Worm (Caenorhabditis elegans) whole organism, L4 larva: ENCODE results near the gene rsef-1.
A peak's percentile ranks its signal among the peaks of the same experiment; 100 is the strongest.

Experiments
- F37D6.2 ChIP-seq: sonication (generic microtip); optimal IDR thresholded peaks from 2 replicates; lab custom pipeline; 2016; ENCODE audit warnings: mild to moderate bottlenecking, missing genetic modification characterization, missing compliant biosample characterization
- T20F7.1 ChIP-seq: fragments of 200-800 bp; sonication (Bioruptor generic); optimal IDR thresholded peaks from 2 replicates; lab custom pipeline; 2018; ENCODE audit warnings: mild to moderate bottlenecking, missing genetic modification characterization, missing compliant biosample characterization
- T26A8.4 ChIP-seq: fragments of 200-800 bp; sonication (Bioruptor generic); IDR thresholded peaks from 2 replicates; pipeline ENCODE4 v1.3.6; 2022; ENCODE audit warnings: missing genetic modification characterization, missing compliant biosample characterization
- Y105C5A.15 ChIP-seq: fragments of 200-800 bp; sonication (Bioruptor generic); IDR thresholded peaks from 2 replicates; pipeline ENCODE4 v1.3.6; 2022; ENCODE audit warnings: missing genetic modification characterization, missing compliant biosample characterization
- Y5F2A.4 ChIP-seq: fragments of 200-800 bp; sonication (Bioruptor generic); optimal IDR thresholded peaks from 2 replicates; lab custom pipeline; 2018; ENCODE audit warnings: mild to moderate bottlenecking, missing genetic modification characterization, missing compliant biosample characterization
- Y75B8A.6 ChIP-seq: fragments of 200-800 bp; sonication (Bioruptor generic); IDR thresholded peaks from 2 replicates; pipeline ENCODE4 v1.3.6; 2022; ENCODE audit warnings: missing genetic modification reagents, missing genetic modification characterization, missing compliant biosample characterization
- ama-1 ChIP-seq: fragments of 150-350 bp; optimal IDR thresholded peaks from 2 replicates; lab custom pipeline; 2014; ENCODE audit warnings: inconsistent platforms, mixed read lengths
- attf-4 ChIP-seq: sonication (generic microtip); optimal IDR thresholded peaks from 3 replicates; lab custom pipeline; 2017; ENCODE audit warnings: missing biosample characterization, missing genetic modification characterization
- ceh-62 ChIP-seq: sonication (generic microtip); optimal IDR thresholded peaks from 2 replicates; lab custom pipeline; 2017; ENCODE audit warnings: missing biosample characterization, missing genetic modification characterization
- ceh-82 ChIP-seq: sonication (generic microtip); optimal IDR thresholded peaks from 2 replicates; lab custom pipeline; 2017; ENCODE audit warnings: missing biosample characterization, missing genetic modification characterization
- ces-1 ChIP-seq: fragments of 150-350 bp; sonication (generic microtip); optimal IDR thresholded peaks from 4 replicates; lab custom pipeline; 2014; ENCODE audit warnings: missing biosample characterization, missing genetic modification reagents, missing genetic modification characterization
- cey-2 ChIP-seq: sonication (generic microtip); optimal IDR thresholded peaks from 3 replicates; lab custom pipeline; 2017; ENCODE audit warnings: missing genetic modification characterization, mild to moderate bottlenecking, missing compliant biosample characterization, antibody characterized with exemption, borderline replicate concordance; ENCODE audit not compliant: insufficient read depth
- daf-12 ChIP-seq: fragments of 150-350 bp; optimal IDR thresholded peaks from 2 replicates; lab custom pipeline; 2014; ENCODE audit warnings: missing biosample characterization, missing genetic modification reagents, missing genetic modification characterization
- daf-16 ChIP-seq, 3 experiments: sonication (generic microtip); optimal IDR thresholded peaks; 2 replicates each; lab custom pipeline; 2016 to 2017; ENCODE audit warnings: missing genetic modification characterization in 3 of 3, missing genetic modification reagents in 3 of 3, mild to moderate bottlenecking in 2 of 3, missing compliant biosample characterization in 2 of 3, missing biosample characterization in 1 of 3, moderate library complexity in 1 of 3
- daf-19 ChIP-seq: fragments of 200-800 bp; sonication (Bioruptor generic); conservative IDR thresholded peaks from 2 replicates; pipeline ENCODE4 v1.3.6; 2022; ENCODE audit warnings: missing genetic modification characterization, missing compliant biosample characterization
- daf-8 ChIP-seq: fragments of 200-800 bp; sonication (Bioruptor generic); IDR thresholded peaks from 2 replicates; pipeline ENCODE4 v1.3.6; 2022; ENCODE audit warnings: missing genetic modification characterization, missing compliant biosample characterization
- dmd-8 ChIP-seq: fragments of 200-800 bp; sonication (Bioruptor generic); IDR thresholded peaks from 2 replicates; pipeline ENCODE4 v1.3.6; 2022; ENCODE audit warnings: missing genetic modification characterization, missing compliant biosample characterization
- dmd-9 ChIP-seq: fragments of 200-800 bp; sonication (Bioruptor generic); IDR thresholded peaks from 2 replicates; pipeline ENCODE4 v1.3.6; 2022; ENCODE audit warnings: missing genetic modification reagents, missing genetic modification characterization, missing compliant biosample characterization
- duxl-1 ChIP-seq: sonication (generic microtip); optimal IDR thresholded peaks from 2 replicates; lab custom pipeline; 2016; ENCODE audit warnings: mild to moderate bottlenecking, missing genetic modification characterization, moderate library complexity, missing compliant biosample characterization; ENCODE audit not compliant: poor library complexity
- dve-1 ChIP-seq: sonication (generic microtip); optimal IDR thresholded peaks from 2 replicates; lab custom pipeline; 2017; ENCODE audit warnings: antibody characterized with exemption, mild to moderate bottlenecking, missing genetic modification characterization, missing compliant biosample characterization; ENCODE audit not compliant: insufficient read depth
- egl-43 ChIP-seq: fragments of 200-800 bp; sonication (Bioruptor generic); IDR thresholded peaks from 2 replicates; pipeline ENCODE4 v1.3.6; 2022; ENCODE audit warnings: missing genetic modification reagents, missing genetic modification characterization, missing compliant biosample characterization
- fkh-10 ChIP-seq: fragments of 150-350 bp; optimal IDR thresholded peaks from 2 replicates; lab custom pipeline; 2014; ENCODE audit warnings: missing biosample characterization, missing genetic modification reagents, missing genetic modification characterization
- hlh-11 ChIP-seq: fragments of 200-800 bp; sonication (Bioruptor generic); optimal IDR thresholded peaks from 2 replicates; lab custom pipeline; 2018; ENCODE audit warnings: mild to moderate bottlenecking, missing genetic modification characterization, missing compliant biosample characterization
- lim-7 ChIP-seq: fragments of 200-800 bp; sonication (Bioruptor generic); IDR thresholded peaks from 2 replicates; pipeline ENCODE4 v1.3.6; 2022; ENCODE audit warnings: missing genetic modification characterization, missing compliant biosample characterization
- lin-1 ChIP-seq: fragments of 200-800 bp; sonication (Bioruptor generic); IDR thresholded peaks from 2 replicates; pipeline ENCODE4 v1.3.6; 2022; ENCODE audit warnings: missing genetic modification reagents, missing genetic modification characterization, missing compliant biosample characterization
- lir-3 ChIP-seq: sonication (generic microtip); optimal IDR thresholded peaks from 2 replicates; lab custom pipeline; 2016; ENCODE audit warnings: mild to moderate bottlenecking, missing genetic modification characterization, missing compliant biosample characterization
- lsy-2 ChIP-seq, 2 experiments: fragments of 150-350 bp in 1 of 2; sonication (generic microtip) in 1 of 2; optimal IDR thresholded peaks; 2 replicates each; lab custom pipeline; 2014 to 2017; ENCODE audit warnings: missing biosample characterization in 2 of 2, missing genetic modification characterization in 2 of 2
- madf-9 ChIP-seq: fragments of 200-800 bp; sonication (Bioruptor generic); conservative IDR thresholded peaks from 2 replicates; pipeline ENCODE4 v1.3.6; 2022; ENCODE audit warnings: missing genetic modification reagents, missing genetic modification characterization, missing compliant biosample characterization
- mdl-1 ChIP-seq, 2 experiments: fragments of 150-350 bp in 1 of 2; sonication (generic microtip) in 1 of 2; optimal IDR thresholded peaks; 2 replicates each; lab custom pipeline; 2014 to 2017; ENCODE audit warnings: missing biosample characterization in 2 of 2, missing genetic modification characterization in 2 of 2
- mdt-29 ChIP-seq: fragments of 200-800 bp; sonication (Bioruptor generic); IDR thresholded peaks from 2 replicates; pipeline ENCODE4 v1.3.6; 2022; ENCODE audit warnings: missing genetic modification reagents, missing genetic modification characterization, missing compliant biosample characterization
- mes-2 ChIP-seq: sonication (generic microtip); optimal IDR thresholded peaks from 2 replicates; lab custom pipeline; 2016; ENCODE audit warnings: missing genotype, mild to moderate bottlenecking, missing genetic modification characterization, missing compliant biosample characterization; ENCODE audit not compliant: poor library complexity, severe bottlenecking
- mxl-2 ChIP-seq: fragments of 200-800 bp; sonication (Bioruptor generic); conservative IDR thresholded peaks from 2 replicates; pipeline ENCODE4 v1.3.6; 2022; ENCODE audit warnings: missing genetic modification reagents, missing genetic modification characterization, missing compliant biosample characterization
- nhr-25 ChIP-seq: sonication (generic microtip); optimal IDR thresholded peaks from 2 replicates; lab custom pipeline; 2017; ENCODE audit warnings: missing genetic modification characterization, mild to moderate bottlenecking, missing compliant biosample characterization, antibody characterized with exemption, moderate library complexity, borderline replicate concordance; ENCODE audit not compliant: insufficient read depth
- nhr-6 ChIP-seq: fragments of 150-350 bp; optimal IDR thresholded peaks from 2 replicates; lab custom pipeline; 2014; ENCODE audit warnings: missing biosample characterization, missing genetic modification characterization
- nhr-77 ChIP-seq: fragments of 150-350 bp; optimal IDR thresholded peaks from 2 replicates; lab custom pipeline; 2014; ENCODE audit warnings: missing biosample characterization, missing genetic modification characterization
- pha-4 ChIP-seq, 2 experiments: fragments of 150-350 bp in 1 of 2; fragments of 200-800 bp in 1 of 2; sonication (Bioruptor generic) in 1 of 2; IDR thresholded peaks in 1 of 2; optimal IDR thresholded peaks in 1 of 2; 2 replicates each; pipeline versions ENCODE4 v1.3.6 to Lab custom; 2014 to 2022; ENCODE audit warnings: missing genetic modification characterization in 2 of 2, missing genetic modification reagents in 2 of 2, missing biosample characterization in 1 of 2, missing compliant biosample characterization in 1 of 2
- php-3 ChIP-seq: fragments of 200-800 bp; sonication (Bioruptor generic); IDR thresholded peaks from 2 replicates; pipeline ENCODE4 v1.3.6; 2022; ENCODE audit warnings: missing genetic modification reagents, missing genetic modification characterization, missing compliant biosample characterization
- rbr-2 ChIP-seq: sonication (generic microtip); optimal IDR thresholded peaks from 2 replicates; lab custom pipeline; 2016; ENCODE audit warnings: missing genotype, missing genetic modification characterization, missing compliant biosample characterization
- sdz-12 ChIP-seq: fragments of 200-800 bp; sonication (Bioruptor generic); optimal IDR thresholded peaks from 2 replicates; lab custom pipeline; 2018; ENCODE audit warnings: mild to moderate bottlenecking, missing genetic modification characterization, missing compliant biosample characterization
- set-16 ChIP-seq: fragments of 200-800 bp; sonication (Bioruptor generic); IDR thresholded peaks from 2 replicates; pipeline ENCODE4 v1.3.6; 2022; ENCODE audit warnings: missing genetic modification reagents, missing genetic modification characterization, missing compliant biosample characterization
- snpc-4 ChIP-seq: fragments of 150-350 bp; optimal IDR thresholded peaks from 2 replicates; lab custom pipeline; 2014; ENCODE audit warnings: missing biosample characterization, missing genetic modification characterization
- tag-97 ChIP-seq: fragments of 200-800 bp; sonication (Bioruptor generic); IDR thresholded peaks from 2 replicates; pipeline ENCODE4 v1.3.6; 2022; ENCODE audit warnings: missing genetic modification characterization, missing compliant biosample characterization
- tra-1 ChIP-seq: fragments of 200-800 bp; sonication (Bioruptor generic); IDR thresholded peaks from 2 replicates; pipeline ENCODE4 v1.3.6; 2022; ENCODE audit warnings: missing genetic modification reagents, missing genetic modification characterization, missing compliant biosample characterization
- unc-130 ChIP-seq: sonication (generic microtip); optimal IDR thresholded peaks from 2 replicates; lab custom pipeline; 2016; ENCODE audit warnings: missing genetic modification reagents, missing genetic modification characterization, missing compliant biosample characterization
- unc-62 ChIP-seq, 3 experiments: fragments of 150-350 bp in 1 of 3; sonication (generic microtip); optimal IDR thresholded peaks in 2 of 3; peaks in 1 of 3; 1 replicate in 1 of 3; 2 replicates in 2 of 3; lab custom pipeline; 2014 to 2017; ENCODE audit warnings: missing biosample characterization in 3 of 3, missing genetic modification characterization in 3 of 3, missing genetic modification reagents in 3 of 3, missing genotype in 1 of 3
- zfp-2 ChIP-seq: sonication (generic microtip); optimal IDR thresholded peaks from 2 replicates; lab custom pipeline; 2016; ENCODE audit warnings: mild to moderate bottlenecking, missing genetic modification characterization, missing compliant biosample characterization

Gene rsef-1

DNA sequence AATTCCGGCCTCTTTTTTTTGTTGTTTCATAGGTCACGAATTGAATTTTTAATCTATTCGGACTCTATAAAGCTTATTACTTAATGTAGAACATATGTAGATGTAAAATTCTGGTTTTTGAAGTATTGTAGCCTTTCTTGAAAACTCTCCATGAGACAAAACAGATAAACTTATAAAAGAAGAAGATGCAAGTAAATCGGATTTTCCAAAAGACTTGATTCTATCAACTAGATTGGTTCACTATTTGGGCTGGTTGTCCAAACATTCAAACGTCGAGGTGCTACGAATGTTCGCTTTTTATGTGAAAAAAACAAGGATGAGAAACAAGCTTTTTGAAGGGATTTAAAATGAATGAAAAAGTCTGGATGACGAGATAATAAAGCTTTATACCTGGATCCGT is 19.2 kb downstream of the rsef-1 start:
- TF ChIP-seq ceh-82 (tag; lab: Kevin White, UChicago) (no peak), ces-1 (GFP tag; lab: Kevin White, UChicago) (peak; percentile 53), fkh-10 (peak; percentile 33)
- TF ChIP-seq, all 104 proteins: peak for 2

- TF ChIP-seq pha-4 (GFP tag; IDR thresholded peaks at IDR 0.05; lab: Robert Waterston, UW): peak; percentile 98
- peak; percentile 23 for TF ChIP-seq pha-4 (tag; optimal IDR thresholded peaks at IDR 0.05; lab: Kevin White, UChicago)
- TF ChIP-seq nhr-77 (tag; lab: Kevin White, UChicago): peak; percentile 65
- TF ChIP-seq T20F7.1 (GFP tag; lab: Kevin White, UChicago): peak; percentile 83
- peak; percentile 84 to 96 for TF ChIP-seq daf-16 (GFP tag; optimal IDR thresholded peaks at IDR 0.05; lab: Kevin White, UChicago)
- peak; percentile 85 for TF ChIP-seq daf-16 (tag; optimal IDR thresholded peaks at IDR 0.05; lab: Kevin White, UChicago)
- TF ChIP-seq ces-1 (GFP tag; lab: Kevin White, UChicago): peak; percentile 86
- peak; percentile 97 for TF ChIP-seq Y75B8A.6 (GFP tag; lab: Robert Waterston, UW)
- TF ChIP-seq unc-62 (GFP tag; optimal IDR thresholded peaks at IDR 0.05 in 1 of 2; lab: Kevin White, UChicago): peak in 1 of 2 experiments; percentile 99
- TF ChIP-seq unc-62 (tag; optimal IDR thresholded peaks at IDR 0.05; lab: Kevin White, UChicago): no peak
- TF ChIP-seq ceh-62 (tag; lab: Kevin White, UChicago): no peak
- peak; percentile 71 for TF ChIP-seq unc-130
- TF ChIP-seq daf-19: peak; percentile 98
- no peak for TF ChIP-seq daf-12 (tag; lab: Kevin White, UChicago)
- peak; percentile 90 for TF ChIP-seq mxl-2 (GFP tag; lab: Robert Waterston, UW)
- TF ChIP-seq cey-2: peak; percentile 3
- no peak for TF ChIP-seq attf-4
- TF ChIP-seq snpc-4 (tag; lab: Kevin White, UChicago): no peak
- TF ChIP-seq mdl-1 (tag; optimal IDR thresholded peaks at IDR 0.05; lab: Kevin White, UChicago): peak; percentile 34 to 82
- TF ChIP-seq dve-1 (tag; lab: Kevin White, UChicago): peak; percentile 82
- peak; percentile 96 for TF ChIP-seq dmd-9 (GFP tag; lab: Robert Waterston, UW)
- peak; percentile 97 for TF ChIP-seq lin-1 (GFP tag; lab: Robert Waterston, UW)
- peak; percentile 91 for TF ChIP-seq nhr-6
- peak; percentile 95 for TF ChIP-seq rbr-2 (tag; lab: Kevin White, UChicago)
- TF ChIP-seq sdz-12 (GFP tag; lab: Kevin White, UChicago): peak; percentile 99
- TF ChIP-seq egl-43 (GFP tag; lab: Robert Waterston, UW): peak; percentile 99
- TF ChIP-seq tra-1 (GFP tag; lab: Robert Waterston, UW): peak; percentile 99
- peak; percentile 92 for TF ChIP-seq Y5F2A.4
- TF ChIP-seq F37D6.2 (tag; lab: Kevin White, UChicago): peak; percentile 94
- peak; percentile 97 for TF ChIP-seq T26A8.4
- no peak for TF ChIP-seq tag-97 (GFP tag; lab: Robert Waterston, UW)
- peak; percentile 96 for TF ChIP-seq php-3 (GFP tag; lab: Robert Waterston, UW)
- TF ChIP-seq mes-2 (tag; lab: Kevin White, UChicago): peak; percentile 83
- peak; percentile 97 for TF ChIP-seq mdt-29 (GFP tag; lab: Robert Waterston, UW)
- peak; percentile 32; the same call in 1 of the 2 replicates for TF ChIP-seq set-16 (GFP tag; lab: Robert Waterston, UW)
- peak; percentile 63 for TF ChIP-seq nhr-25 (tag; lab: Kevin White, UChicago)
- no peak for TF ChIP-seq ama-1 (lab: Kevin White, UChicago)
- TF ChIP-seq lsy-2 (tag; optimal IDR thresholded peaks at IDR 0.05; lab: Kevin White, UChicago): peak; percentile 67 to 88
- peak; percentile 93 for TF ChIP-seq duxl-1 (tag; lab: Kevin White, UChicago)
- peak; percentile 100 for TF ChIP-seq dmd-8 (GFP tag; lab: Robert Waterston, UW)
- peak; percentile 89 for TF ChIP-seq lir-3 (tag; lab: Kevin White, UChicago)
- peak; percentile 78 for TF ChIP-seq zfp-2 (tag; lab: Kevin White, UChicago)
- TF ChIP-seq Y105C5A.15 (GFP tag; lab: Robert Waterston, UW): peak; percentile 99
- peak; percentile 99 for TF ChIP-seq lim-7 (GFP tag; lab: Robert Waterston, UW)
- TF ChIP-seq madf-9 (GFP tag; lab: Robert Waterston, UW): peak; percentile 97
- TF ChIP-seq hlh-11 (tag; lab: Kevin White, UChicago): peak; percentile 90
- TF ChIP-seq daf-8 (GFP tag; lab: Robert Waterston, UW): peak; percentile 95
Observed at ce11 chrX:3035972-3036379, 23.2 kb downstream of the rsef-1 start.
